Worm (Caenorhabditis elegans) whole organism, mixed stage, embryonic: Measurements from ENCODE around the gene twk-3.

ENCODE experiments used
- M03D4.4 ChIP-seq: sonication (generic microtip); optimal IDR thresholded peaks from 2 replicates; lab custom pipeline; 2017; ENCODE audit warnings: mild to moderate bottlenecking, missing genetic modification characterization, missing compliant biosample characterization
- bed-3 ChIP-seq: fragments of 200-800 bp; sonication (Bioruptor generic); optimal IDR thresholded peaks from 3 replicates; lab custom pipeline; 2018; ENCODE audit warnings: mild to moderate bottlenecking, missing genetic modification characterization, moderate library complexity, missing compliant biosample characterization
- blmp-1 ChIP-seq: fragments of 150-350 bp; optimal IDR thresholded peaks from 2 replicates; lab custom pipeline; 2014; ENCODE audit warnings: missing biosample characterization, missing genetic modification characterization
- ceh-43 ChIP-seq: fragments of 200-800 bp; sonication (Bioruptor generic); optimal IDR thresholded peaks from 2 replicates; lab custom pipeline; 2018; ENCODE audit warnings: mild to moderate bottlenecking, missing genetic modification characterization, moderate library complexity, missing compliant biosample characterization
- ceh-83 ChIP-seq: fragments of 200-800 bp; sonication (Bioruptor generic); optimal IDR thresholded peaks from 2 replicates; lab custom pipeline; 2018; ENCODE audit warnings: mild to moderate bottlenecking, missing genetic modification characterization, missing compliant biosample characterization
- ces-1 ChIP-seq: fragments of 150-350 bp; optimal IDR thresholded peaks from 2 replicates; lab custom pipeline; 2014; ENCODE audit warnings: missing biosample characterization, missing genetic modification reagents, missing genetic modification characterization
- cnd-1 ChIP-seq: fragments of 200-800 bp; sonication (Bioruptor generic); optimal IDR thresholded peaks from 2 replicates; lab custom pipeline; 2018; ENCODE audit warnings: mild to moderate bottlenecking, missing genetic modification characterization, missing compliant biosample characterization
- elt-1 ChIP-seq: sonication (generic microtip); optimal IDR thresholded peaks from 2 replicates; lab custom pipeline; 2017; ENCODE audit warnings: missing genetic modification characterization, mild to moderate bottlenecking, missing compliant biosample characterization, antibody characterized with exemption, moderate library complexity, borderline replicate concordance; ENCODE audit not compliant: insufficient read depth
- flh-1 ChIP-seq: fragments of 200-800 bp; sonication (Bioruptor generic); optimal IDR thresholded peaks from 2 replicates; lab custom pipeline; 2018; ENCODE audit warnings: mild to moderate bottlenecking, missing genetic modification characterization, moderate library complexity, missing compliant biosample characterization
- ham-2 ChIP-seq: fragments of 200-800 bp; sonication (Bioruptor generic); optimal IDR thresholded peaks from 2 replicates; lab custom pipeline; 2018; ENCODE audit warnings: mild to moderate bottlenecking, missing genetic modification characterization, missing compliant biosample characterization
- hlh-1 ChIP-seq: fragments of 150-350 bp; optimal IDR thresholded peaks from 2 replicates; lab custom pipeline; 2014; ENCODE audit warnings: missing biosample characterization, missing genetic modification reagents, missing genetic modification characterization
- lin-13 ChIP-seq: fragments of 150-350 bp; optimal IDR thresholded peaks from 2 replicates; lab custom pipeline; 2014; ENCODE audit warnings: missing biosample characterization, missing genetic modification characterization
- lin-32 ChIP-seq: fragments of 200-800 bp; sonication (Bioruptor generic); optimal IDR thresholded peaks from 2 replicates; lab custom pipeline; 2018; ENCODE audit warnings: mild to moderate bottlenecking, missing genetic modification characterization, missing compliant biosample characterization
- lsy-2 ChIP-seq: fragments of 150-350 bp; optimal IDR thresholded peaks from 2 replicates; lab custom pipeline; 2014; ENCODE audit warnings: missing biosample characterization, missing genetic modification characterization
- mab-5 ChIP-seq: fragments of 150-350 bp; optimal IDR thresholded peaks from 2 replicates; lab custom pipeline; 2014; ENCODE audit warnings: missing biosample characterization, missing genetic modification characterization
- nhr-237 ChIP-seq: fragments of 150-350 bp; optimal IDR thresholded peaks from 2 replicates; lab custom pipeline; 2014; ENCODE audit warnings: missing biosample characterization, missing genetic modification characterization
- sem-2 ChIP-seq: fragments of 200-800 bp; sonication (Bioruptor generic); optimal IDR thresholded peaks from 2 replicates; lab custom pipeline; 2018; ENCODE audit warnings: mild to moderate bottlenecking, missing genetic modification characterization, missing compliant biosample characterization
- sptf-1 ChIP-seq: sonication (generic microtip); optimal IDR thresholded peaks from 2 replicates; lab custom pipeline; 2017; ENCODE audit warnings: mild to moderate bottlenecking, missing genetic modification characterization, moderate library complexity, missing compliant biosample characterization
- tbx-8 ChIP-seq: fragments of 200-800 bp; sonication (Bioruptor generic); optimal IDR thresholded peaks from 2 replicates; lab custom pipeline; 2018; ENCODE audit warnings: mild to moderate bottlenecking, missing genetic modification characterization, moderate library complexity, missing compliant biosample characterization
- unc-39 ChIP-seq: fragments of 150-350 bp; optimal IDR thresholded peaks from 2 replicates; lab custom pipeline; 2014; ENCODE audit warnings: missing biosample characterization, missing genetic modification characterization
- zip-8 ChIP-seq: fragments of 150-350 bp; optimal IDR thresholded peaks from 2 replicates; lab custom pipeline; 2014; ENCODE audit warnings: missing biosample characterization, missing genetic modification characterization

The twk-3 gene

DNA sequence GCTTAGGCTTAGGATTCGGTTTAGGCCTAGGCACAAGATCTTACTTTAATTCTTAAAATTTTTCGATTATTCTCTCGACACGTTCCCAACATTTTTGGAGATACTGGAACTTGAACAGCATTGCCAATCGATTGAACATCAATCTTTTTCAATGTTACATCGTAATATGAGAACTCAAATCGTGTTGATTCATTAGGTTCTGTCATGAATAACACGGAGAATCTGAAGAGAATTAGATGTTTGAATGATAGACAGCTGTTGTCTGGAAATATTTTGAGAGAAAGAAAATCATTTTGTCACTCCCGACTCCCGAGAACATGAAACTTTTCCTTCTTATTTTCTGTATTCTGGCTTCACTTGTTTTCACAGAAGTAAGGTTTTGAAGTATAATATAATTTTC, 43.3 kb downstream of the twk-3 start, which contains the start of gene T05C12.15:
T05C12.15 (plus strand) TSS at position 301 of the 400 bp plus-strand sequence.
- no peak for TF ChIP-seq blmp-1 (tag; lab: Kevin White, UChicago)
- no peak for TF ChIP-seq lsy-2 (tag; lab: Kevin White, UChicago)
- no peak for TF ChIP-seq sem-2 (GFP tag; lab: Kevin White, UChicago)
- TF ChIP-seq sptf-1 (tag; lab: Kevin White, UChicago): no peak
- TF ChIP-seq unc-39 (tag; lab: Kevin White, UChicago): no peak
- TF ChIP-seq M03D4.4: no peak
- TF ChIP-seq nhr-237: no peak
- TF ChIP-seq ceh-43: no peak
- no peak for TF ChIP-seq tbx-8
- TF ChIP-seq mab-5 (tag; lab: Kevin White, UChicago): no peak
- TF ChIP-seq ceh-83 (GFP tag; lab: Kevin White, UChicago): no peak

DNA sequence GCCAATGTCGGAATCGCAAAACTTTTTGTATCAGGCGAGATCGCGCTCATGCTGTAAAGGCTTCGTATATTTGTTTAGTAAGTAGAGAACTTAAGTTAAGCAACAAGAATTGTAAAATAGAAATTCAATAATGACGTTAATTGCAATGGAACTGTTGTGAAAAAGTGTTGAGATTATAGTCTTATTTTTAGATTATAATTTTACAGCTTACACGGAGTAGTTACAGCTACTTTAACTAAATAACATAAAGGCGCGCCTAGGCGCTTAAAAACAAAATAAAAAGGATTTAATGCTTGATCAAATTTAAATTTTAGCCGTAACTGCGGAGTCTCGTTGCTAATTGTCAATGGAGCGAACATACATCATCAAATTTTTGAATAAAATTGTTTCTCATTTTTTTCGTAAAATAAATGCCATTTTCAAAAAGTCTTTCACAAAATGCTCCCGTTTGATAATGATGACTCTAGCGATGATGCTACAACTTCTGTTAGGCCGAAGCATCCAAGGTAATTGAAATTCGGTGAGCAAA, 50.4 kb downstream of the twk-3 start, which contains the start of the genes emb-27 and rrf-3:
emb-27 (minus strand) TSS at position 51 of the 529 bp plus-strand sequence.
rrf-3 (plus strand) TSS at position 346 of the 529 bp plus-strand sequence.
- peak; percentile 68 for TF ChIP-seq ham-2
- no peak for TF ChIP-seq bed-3 (GFP tag; lab: Kevin White, UChicago)
- TF ChIP-seq ces-1 (GFP tag; lab: Kevin White, UChicago): peak; percentile 97
- peak; percentile 71 for TF ChIP-seq lsy-2 (tag; lab: Kevin White, UChicago)

DNA sequence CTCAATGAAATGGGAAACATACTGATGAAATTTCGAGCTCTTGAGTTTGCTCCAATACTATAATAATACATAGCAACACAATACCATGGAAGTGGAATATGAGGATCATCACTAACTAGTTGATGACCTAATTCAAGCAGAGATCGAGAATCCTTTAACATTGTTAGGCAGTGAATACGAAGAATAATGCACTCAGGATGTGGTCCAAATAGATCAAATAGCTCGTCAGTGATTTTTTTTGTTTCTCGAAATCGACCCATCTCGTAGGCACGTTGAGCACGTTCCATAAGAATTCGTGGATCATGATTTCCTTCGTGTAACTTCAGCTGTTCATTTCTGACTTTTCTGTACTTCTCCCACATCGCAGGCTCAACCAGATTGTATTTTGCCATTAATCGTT, 51.7 kb downstream of the twk-3 start:
- TF ChIP-seq zip-8 (tag; lab: Kevin White, UChicago) (no peak), lin-32 (GFP tag; lab: Kevin White, UChicago) (no peak), bed-3 (GFP tag; lab: Kevin White, UChicago) (no peak), hlh-1 (tag; lab: Kevin White, UChicago) (no peak), elt-1 (tag; lab: Kevin White, UChicago) (no peak), unc-39 (tag; lab: Kevin White, UChicago) (no peak), lsy-2 (tag; lab: Kevin White, UChicago) (no peak), nhr-237 (no peak), cnd-1 (tag; lab: Kevin White, UChicago) (no peak), sptf-1 (tag; lab: Kevin White, UChicago) (no peak), flh-1 (no peak), blmp-1 (tag; lab: Kevin White, UChicago) (no peak), lin-13 (tag; lab: Kevin White, UChicago) (no peak), ceh-43 (no peak)
